Worm (Caenorhabditis elegans) whole organism, L4/young adult: ENCODE measurements around the gene T08H10.3.

Experiments used
- W03F9.2 ChIP-seq: fragments of 150-350 bp; optimal IDR thresholded peaks from 2 replicates; lab custom pipeline; 2014; ENCODE audit warnings: missing biosample characterization, missing genetic modification characterization
- dao-5 ChIP-seq: sonication (generic microtip); optimal IDR thresholded peaks from 2 replicates; lab custom pipeline; 2016; ENCODE audit warnings: missing genotype, missing genetic modification characterization, moderate library complexity, missing compliant biosample characterization
- him-1 ChIP-seq: sonication (generic microtip); optimal IDR thresholded peaks from 2 replicates; lab custom pipeline; 2016; ENCODE audit warnings: missing genotype, missing genetic modification reagents, missing genetic modification characterization, missing compliant biosample characterization

DNA sequence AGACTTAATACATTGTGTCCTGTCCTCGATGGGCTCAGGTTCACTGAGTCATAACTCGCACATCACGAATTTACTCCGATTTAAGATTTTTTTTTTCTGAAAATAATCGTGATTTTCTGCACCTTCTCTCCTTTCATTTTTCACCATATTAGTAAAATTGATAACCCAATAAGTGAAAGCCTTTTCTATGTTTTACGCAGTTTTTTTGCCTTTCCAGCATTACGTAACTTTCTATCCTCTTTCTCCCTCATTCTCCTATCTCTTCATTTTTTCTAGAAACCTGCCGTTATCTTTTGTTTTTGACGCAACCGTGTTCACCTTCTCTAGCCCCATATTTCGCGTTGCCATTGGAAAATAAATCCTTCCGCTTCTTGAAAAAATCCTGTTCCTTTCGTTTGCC is 34.0 kb upstream of the T08H10.3 start:
- TF ChIP-seq him-1 (no peak), dao-5 (tag; lab: Kevin White, UChicago) (no peak), W03F9.2 (tag; lab: Kevin White, UChicago) (no peak)
